Fruit fly (Drosophila melanogaster) whole organism, embryonic: ENCODE results near the gene CG8349.

ENCODE experiments used
- Abd-B ChIP-seq: fragments of 200-800 bp; sonication (Bioruptor generic); optimal IDR thresholded peaks from 2 replicates; lab custom pipeline; 2018; ENCODE audit warnings: missing biosample characterization, mild to moderate bottlenecking, missing genetic modification characterization, moderate library complexity
- CG10267 ChIP-seq: fragments of 200-800 bp; sonication (Bioruptor generic); optimal IDR thresholded peaks from 2 replicates; lab custom pipeline; 2018; ENCODE audit warnings: missing biosample characterization, mild to moderate bottlenecking, missing genetic modification characterization, moderate library complexity
- CG11696 ChIP-seq: fragments of 200-800 bp; sonication (Bioruptor generic); IDR thresholded peaks from 2 replicates; pipeline ENCODE4 v1.3.6; 2022; ENCODE audit warnings: missing biosample characterization, missing genetic modification characterization
- CG12236 ChIP-seq: fragments of 200-800 bp; sonication (Bioruptor generic); optimal IDR thresholded peaks from 2 replicates; lab custom pipeline; 2016; ENCODE audit warnings: missing biosample characterization, missing genetic modification characterization
- CG14710 ChIP-seq: fragments of 200-800 bp; sonication (Bioruptor generic); optimal IDR thresholded peaks from 3 replicates; lab custom pipeline; 2019; ENCODE audit warnings: missing biosample characterization, mild to moderate bottlenecking, missing genetic modification characterization, moderate library complexity
- CG14860 ChIP-seq: fragments of 200-800 bp; sonication (Bioruptor generic); IDR thresholded peaks from 3 replicates; pipeline ENCODE4 v1.3.6; 2022; ENCODE audit warnings: missing biosample characterization, missing genetic modification characterization; ENCODE audit not compliant: partially characterized antibody
- CG1603 ChIP-seq: fragments of 200-800 bp; sonication (Bioruptor generic); optimal IDR thresholded peaks from 2 replicates; lab custom pipeline; 2019; ENCODE audit warnings: missing biosample characterization, mild to moderate bottlenecking, missing genetic modification characterization, moderate library complexity
- CG17612 ChIP-seq: fragments of 200-800 bp; sonication (Bioruptor generic); IDR thresholded peaks from 2 replicates; pipeline ENCODE4 v1.3.6; 2022; ENCODE audit warnings: missing biosample characterization, missing genetic modification characterization
- CG2116 ChIP-seq: fragments of 200-800 bp; sonication (Bioruptor generic); optimal IDR thresholded peaks from 3 replicates; lab custom pipeline; 2018; ENCODE audit warnings: missing biosample characterization, mild to moderate bottlenecking, missing genetic modification characterization
- CG2889 ChIP-seq: fragments of 200-800 bp; sonication (Bioruptor generic); IDR thresholded peaks from 3 replicates; pipeline ENCODE4 v1.3.6; 2022; ENCODE audit warnings: missing biosample characterization, missing genetic modification characterization
- CG34224 ChIP-seq: fragments of 200-800 bp; sonication (Bioruptor generic); IDR thresholded peaks from 3 replicates; pipeline ENCODE4 v1.3.6; 2022; ENCODE audit warnings: missing biosample characterization, missing genetic modification characterization; ENCODE audit not compliant: partially characterized antibody
- CG3726 ChIP-seq: fragments of 200-800 bp; sonication (Bioruptor generic); IDR thresholded peaks from 3 replicates; pipeline ENCODE4, ENCODE4 v1.3.6; 2022; ENCODE audit warnings: missing biosample characterization, missing genetic modification characterization
- CG7963 ChIP-seq: fragments of 200-800 bp; sonication (Bioruptor generic); IDR thresholded peaks from 3 replicates; pipeline ENCODE4 v1.3.6; 2022; ENCODE audit warnings: missing biosample characterization, missing genetic modification characterization; ENCODE audit not compliant: partially characterized antibody
- CG8290 ChIP-seq, 3 experiments: fragments of 200-800 bp; sonication (Bioruptor generic); optimal IDR thresholded peaks; 2 replicates each; lab custom pipeline; 2016 to 2019; ENCODE audit warnings: missing biosample characterization in 3 of 3, missing genetic modification characterization in 3 of 3, mild to moderate bottlenecking in 2 of 3, moderate library complexity in 1 of 3
- CG8944 ChIP-seq: fragments of 200-800 bp; sonication (Bioruptor generic); optimal IDR thresholded peaks from 3 replicates; lab custom pipeline; 2016; ENCODE audit warnings: missing biosample characterization, missing genetic modification characterization
- CG9727 ChIP-seq: fragments of 200-800 bp; sonication (Bioruptor generic); optimal IDR thresholded peaks from 3 replicates; lab custom pipeline; 2017; ENCODE audit warnings: missing biosample characterization, mild to moderate bottlenecking, missing genetic modification characterization
- CG9797 ChIP-seq: fragments of 200-800 bp; sonication (Bioruptor generic); optimal IDR thresholded peaks from 3 replicates; lab custom pipeline; 2018; ENCODE audit warnings: missing biosample characterization, mild to moderate bottlenecking, missing genetic modification characterization
- Dbx ChIP-seq: fragments of 200-800 bp; sonication (Bioruptor generic); IDR thresholded peaks from 3 replicates; pipeline ENCODE4 v1.3.6; 2022; ENCODE audit warnings: missing biosample characterization, missing genetic modification characterization
- Doc2 ChIP-seq: fragments of 200-800 bp; sonication (Bioruptor generic); IDR thresholded peaks from 2 replicates; pipeline ENCODE4 v1.3.6; 2022; ENCODE audit warnings: missing biosample characterization, missing genetic modification characterization
- Eip74EF ChIP-seq, 2 experiments: fragments of 200-800 bp in 1 of 2; fragments of >200 bp in 1 of 2; sonication (Bioruptor generic) in 1 of 2; optimal IDR thresholded peaks; 2 replicates each; lab custom pipeline; 2017 to 2019; ENCODE audit warnings: missing biosample characterization in 2 of 2, missing genetic modification characterization in 2 of 2, mild to moderate bottlenecking in 1 of 2, moderate library complexity in 1 of 2
- Fer3 ChIP-seq: fragments of 200-800 bp; sonication (Bioruptor generic); optimal IDR thresholded peaks from 2 replicates; lab custom pipeline; 2018; ENCODE audit warnings: missing biosample characterization, mild to moderate bottlenecking, missing genetic modification characterization, moderate library complexity
- Hsf ChIP-seq: fragments of 200-800 bp; sonication (Bioruptor generic); optimal IDR thresholded peaks from 3 replicates; lab custom pipeline; 2016; ENCODE audit warnings: missing biosample characterization, missing genetic modification characterization
- Lpt ChIP-seq: fragments of >200 bp; optimal IDR thresholded peaks from 2 replicates; lab custom pipeline; 2018; ENCODE audit warnings: missing biosample characterization, missing genetic modification characterization
- Med ChIP-seq: fragments of 200-800 bp; sonication (Bioruptor generic); peaks from one replicate; lab custom pipeline; 2016; ENCODE audit warnings: missing biosample characterization, missing genetic modification characterization, mild to moderate bottlenecking, inconsistent platforms, moderate library complexity
- Side ChIP-seq: fragments of 200-800 bp; sonication (Bioruptor generic); optimal IDR thresholded peaks from 2 replicates; lab custom pipeline; 2016; ENCODE audit warnings: missing biosample characterization, missing genetic modification characterization
- Stat92E ChIP-seq, 3 experiments: fragments of >200 bp in 2 of 3; fragments of 200-800 bp in 1 of 3; sonication (Bioruptor generic) in 1 of 3; optimal IDR thresholded peaks; 2 replicates each; lab custom pipeline; 2017 to 2019; ENCODE audit warnings: missing biosample characterization in 3 of 3, missing genetic modification characterization in 3 of 3, mild to moderate bottlenecking in 1 of 3, moderate library complexity in 1 of 3
- Xbp1 ChIP-seq: fragments of 200-800 bp; sonication (Bioruptor generic); optimal IDR thresholded peaks from 3 replicates; lab custom pipeline; 2016; ENCODE audit warnings: missing biosample characterization, mild to moderate bottlenecking, missing genetic modification characterization
- Xrp1 ChIP-seq: fragments of 200-800 bp; sonication (Bioruptor generic); IDR thresholded peaks from 2 replicates; pipeline ENCODE4 v1.3.6; 2022; ENCODE audit warnings: missing biosample characterization, missing genetic modification characterization
- cad ChIP-seq: fragments of >200 bp; optimal IDR thresholded peaks from 2 replicates; lab custom pipeline; 2017; ENCODE audit warnings: missing biosample characterization, missing genetic modification characterization
- chm ChIP-seq: fragments of 200-800 bp; sonication (Bioruptor generic); IDR thresholded peaks from 2 replicates; pipeline ENCODE4 v1.3.6; 2022; ENCODE audit warnings: missing biosample characterization, missing genetic modification characterization
- corto ChIP-seq: fragments of 200-800 bp; sonication (Bioruptor generic); optimal IDR thresholded peaks from 2 replicates; lab custom pipeline; 2016; ENCODE audit warnings: missing biosample characterization, mild to moderate bottlenecking, missing genetic modification characterization, moderate library complexity
- gt ChIP-seq: fragments of 200-800 bp; sonication (Bioruptor generic); IDR thresholded peaks from 2 replicates; pipeline ENCODE4 v1.3.6; 2022; ENCODE audit warnings: missing biosample characterization, missing genetic modification characterization
- klu ChIP-seq: fragments of 200-800 bp; sonication (Bioruptor generic); IDR thresholded peaks from 2 replicates; pipeline ENCODE4 v1.3.6; 2022; ENCODE audit warnings: missing biosample characterization, missing genetic modification characterization
- knrl ChIP-seq: fragments of 200-800 bp; sonication (Bioruptor generic); IDR thresholded peaks from 3 replicates; pipeline ENCODE4 v1.3.6; 2022; ENCODE audit warnings: missing biosample characterization, missing genetic modification characterization; ENCODE audit not compliant: partially characterized antibody
- mirr ChIP-seq: fragments of 200-800 bp; sonication (Bioruptor generic); optimal IDR thresholded peaks from 3 replicates; lab custom pipeline; 2018; ENCODE audit warnings: missing biosample characterization, mild to moderate bottlenecking, missing genetic modification characterization
- nerfin-2 ChIP-seq: fragments of 200-800 bp; sonication (Bioruptor generic); IDR thresholded peaks from 2 replicates; pipeline ENCODE4 v1.3.6; 2022; ENCODE audit warnings: missing biosample characterization, missing genetic modification characterization; ENCODE audit not compliant: partially characterized antibody
- oc ChIP-seq: fragments of 200-800 bp; sonication (Bioruptor generic); optimal IDR thresholded peaks from 2 replicates; lab custom pipeline; 2018; ENCODE audit warnings: missing biosample characterization, mild to moderate bottlenecking, missing genetic modification characterization, moderate library complexity
- pan ChIP-seq, 4 experiments: fragments of >200 bp in 3 of 4; fragments of 200-800 bp in 1 of 4; sonication (Bioruptor generic) in 1 of 4; optimal IDR thresholded peaks in 3 of 4; IDR thresholded peaks in 1 of 4; 2 replicates each; pipeline versions ENCODE4 v1.3.6 to Lab custom; 2017 to 2022; ENCODE audit warnings: missing biosample characterization in 2 of 4, missing genetic modification characterization in 2 of 4, mixed read lengths in 1 of 4
- phol ChIP-seq: fragments of 200-800 bp; sonication (Bioruptor generic); optimal IDR thresholded peaks from 3 replicates; lab custom pipeline; 2018; ENCODE audit warnings: missing biosample characterization, mild to moderate bottlenecking, missing genetic modification characterization, moderate library complexity
- repo ChIP-seq: fragments of 200-800 bp; sonication (Bioruptor generic); optimal IDR thresholded peaks from 2 replicates; lab custom pipeline; 2016; ENCODE audit warnings: missing biosample characterization, missing genetic modification characterization
- sens ChIP-seq: fragments of 200-800 bp; sonication (Bioruptor generic); peaks from one replicate; lab custom pipeline; 2016; ENCODE audit warnings: missing biosample characterization, missing genetic modification characterization
- sim ChIP-seq: fragments of 200-800 bp; sonication (Bioruptor generic); IDR thresholded peaks from 2 replicates; pipeline ENCODE4 v1.3.6; 2022; ENCODE audit warnings: missing biosample characterization, missing genetic modification characterization
- sima ChIP-seq: fragments of 200-800 bp; sonication (Bioruptor generic); optimal IDR thresholded peaks from 2 replicates; lab custom pipeline; 2016; ENCODE audit warnings: missing biosample characterization, missing genetic modification characterization
- sna ChIP-seq: fragments of 200-800 bp; sonication (Bioruptor generic); IDR thresholded peaks from 2 replicates; pipeline ENCODE4 v1.3.6; 2022; ENCODE audit warnings: missing biosample characterization, missing genetic modification characterization; ENCODE audit not compliant: partially characterized antibody
- sob ChIP-seq: fragments of 200-800 bp; sonication (Bioruptor generic); IDR thresholded peaks from 2 replicates; pipeline ENCODE4 v1.3.6; 2022; ENCODE audit warnings: missing biosample characterization, missing genetic modification characterization
- toy ChIP-seq: fragments of 200-800 bp; sonication (Bioruptor generic); IDR thresholded peaks from 2 replicates; pipeline ENCODE4 v1.3.6; 2022; ENCODE audit warnings: missing biosample characterization, missing genetic modification characterization
- tup ChIP-seq: fragments of 200-800 bp; sonication (Bioruptor generic); optimal IDR thresholded peaks from 2 replicates; lab custom pipeline; 2016; ENCODE audit warnings: missing biosample characterization, mild to moderate bottlenecking, missing genetic modification characterization, moderate library complexity
- twi ChIP-seq: fragments of 200-800 bp; optimal IDR thresholded peaks from 2 replicates; lab custom pipeline; 2019; ENCODE audit warnings: missing biosample characterization, mild to moderate bottlenecking, missing genetic modification characterization, moderate library complexity
- unc-4 ChIP-seq: fragments of 200-800 bp; sonication (Bioruptor generic); IDR thresholded peaks from 2 replicates; pipeline ENCODE4 v1.3.6; 2022; ENCODE audit warnings: missing biosample characterization, missing genetic modification characterization; ENCODE audit not compliant: partially characterized antibody

Gene CG8349

dm6 chr2L:8239712-8240245, 24.1 kb downstream of the CG8349 start, which contains the start of gene Pvr (continued):
- TF ChIP-seq Xbp1 (peak; percentile 23), CG2116 (GFP tag; lab: Kevin White, UChicago) (peak; percentile 69), Fer3 (tag; lab: Kevin White, UChicago) (no peak), twi (no peak), CG3726 (GFP tag; lab: Robert Waterston, UW) (no peak), repo (GFP tag; lab: Kevin White, UChicago) (no peak), Stat92E (GFP tag; optimal IDR thresholded peaks at IDR 0.05; lab: Kevin White, UChicago) (peak in 1 of 3 experiments; percentile 59), pan (optimal IDR thresholded peaks at IDR 0.05; lab: Kevin White, UChicago) (no peak), pan (GFP tag; optimal IDR thresholded peaks at IDR 0.05 in 1 of 2, IDR thresholded peaks at IDR 0.05 in 1 of 2) (no peak), CG11696 (no peak), tup (GFP tag; lab: Kevin White, UChicago) (no peak), knrl (peak; percentile 94), CG7963 (peak; percentile 94), CG1603 (no peak), unc-4 (peak; percentile 94), CG10267 (tag; lab: Kevin White, UChicago) (peak; percentile 42), CG9797 (GFP tag; lab: Kevin White, UChicago) (peak; percentile 40), chm (no peak), sna (GFP tag; lab: Robert Waterston, UW) (peak; percentile 96), sima (GFP tag; lab: Kevin White, UChicago) (no peak), Abd-B (peak; percentile 10), corto (GFP tag; lab: Kevin White, UChicago) (no peak), CG9727 (GFP tag; lab: Kevin White, UChicago) (no peak), CG14710 (tag; lab: Kevin White, UChicago) (peak; percentile 86), Side (GFP tag; lab: Kevin White, UChicago) (no peak), Eip74EF (GFP tag; optimal IDR thresholded peaks at IDR 0.05; lab: Kevin White, UChicago) (no peak), mirr (GFP tag; lab: Kevin White, UChicago) (no peak), Hsf (no peak), klu (GFP tag; lab: Robert Waterston, UW) (no peak; the same call in 1 of the 2 replicates), CG8944 (GFP tag; lab: Kevin White, UChicago) (no peak), nerfin-2 (GFP tag; lab: Robert Waterston, UW) (peak; percentile 89), cad (GFP tag; lab: Kevin White, UChicago) (no peak), phol (no peak), Doc2 (no peak), Xrp1 (no peak), CG14860 (GFP tag; lab: Robert Waterston, UW) (peak; percentile 94), CG8290 (GFP tag; optimal IDR thresholded peaks at IDR 0.05; lab: Kevin White, UChicago) (peak; percentile 21), CG8290 (tag; optimal IDR thresholded peaks at IDR 0.05; lab: Kevin White, UChicago) (no peak), CG17612 (no peak), Lpt (GFP tag; lab: Kevin White, UChicago) (no peak), sens (no peak), Med (GFP tag; lab: Kevin White, UChicago) (peak; percentile 86), sob (GFP tag; lab: Robert Waterston, UW) (0 out of 2 replicates have a peak, but pooled peaks have one; percentile 14), Dbx (GFP tag; lab: Robert Waterston, UW) (peak; percentile 22; the same call in 1 of the 3 replicates), oc (tag; lab: Kevin White, UChicago) (no peak), CG2889 (GFP tag; lab: Robert Waterston, UW) (no peak), CG34224 (GFP tag; lab: Robert Waterston, UW) (peak; percentile 85), sim (GFP tag; lab: Robert Waterston, UW) (no peak), gt (no peak), toy (GFP tag; lab: Robert Waterston, UW) (no peak), CG12236 (GFP tag; lab: Kevin White, UChicago) (no peak)
